Fruit fly (Drosophila melanogaster): ENCODE data around the gene CG15443.
A peak's percentile ranks its signal among the peaks of the same experiment; 100 is the strongest.

- TF ChIP-seq Med (GFP tag) (peak; percentile 98), E2f1 (GFP tag; IDR thresholded peaks at IDR 0.05) (peak; percentile 71), vnd (GFP tag; IDR thresholded peaks at IDR 0.05; ENCODE audit: partially characterized antibody) (peak; percentile 47; the same call in 1 of the 3 replicates), run (tag; optimal IDR thresholded peaks at IDR 0.05) (peak; percentile 32), wor (GFP tag; IDR thresholded peaks at IDR 0.05) (0 out of 2 replicates have a peak, but pooled peaks have one; percentile 35), nerfin-1 (tag; optimal IDR thresholded peaks at IDR 0.05) (peak; percentile 63), CG5180 (GFP tag; optimal IDR thresholded peaks at IDR 0.05) (peak; percentile 55), ken (GFP tag; IDR thresholded peaks at IDR 0.05) (peak; percentile 84), Dbx (GFP tag; IDR thresholded peaks at IDR 0.05) (peak; percentile 89), sob (GFP tag; IDR thresholded peaks at IDR 0.05) (peak; percentile 83), h (optimal IDR thresholded peaks at IDR 0.05) (no peak)
Observed at dm6 chr2L:4458119-4459056, 4.9 kb downstream of the CG15443 start, which contains the start of gene RpL27A.

Data from whole organism, embryonic.